Worm (Caenorhabditis elegans) whole organism, L1 larva: ENCODE measurements around the gene col-41.
A peak's percentile ranks its signal among the peaks of the same experiment; 100 is the strongest.

Source experiments
- C04F5.9 ChIP-seq: sonication (generic microtip); optimal IDR thresholded peaks from 2 replicates; lab custom pipeline; 2016; ENCODE audit warnings: missing genetic modification characterization, missing compliant biosample characterization
- C16A3.4 ChIP-seq: fragments of 150-350 bp; optimal IDR thresholded peaks from 2 replicates; lab custom pipeline; 2014; ENCODE audit warnings: missing biosample characterization, missing genetic modification characterization
- C34B4.2 ChIP-seq: sonication (generic microtip); optimal IDR thresholded peaks from 2 replicates; lab custom pipeline; 2017; ENCODE audit warnings: mild to moderate bottlenecking, missing genetic modification characterization, missing compliant biosample characterization
- aha-1 ChIP-seq: fragments of 150-350 bp; optimal IDR thresholded peaks from 2 replicates; lab custom pipeline; 2014; ENCODE audit warnings: missing biosample characterization, missing genetic modification characterization
- alr-1 ChIP-seq: fragments of 200-800 bp; sonication (Bioruptor generic); optimal IDR thresholded peaks from 2 replicates; lab custom pipeline; 2018; ENCODE audit warnings: borderline replicate concordance, mild to moderate bottlenecking, missing genetic modification characterization, missing compliant biosample characterization
- blmp-1 ChIP-seq: fragments of 150-350 bp; optimal IDR thresholded peaks from 2 replicates; lab custom pipeline; 2014; ENCODE audit warnings: missing biosample characterization, missing genetic modification characterization
- ceh-63 ChIP-seq: fragments of 200-800 bp; sonication (Bioruptor generic); optimal IDR thresholded peaks from 2 replicates; lab custom pipeline; 2018; ENCODE audit warnings: mild to moderate bottlenecking, missing genetic modification characterization, missing compliant biosample characterization
- ceh-8 ChIP-seq: fragments of 200-800 bp; sonication (Bioruptor generic); optimal IDR thresholded peaks from 2 replicates; lab custom pipeline; 2018; ENCODE audit warnings: mild to moderate bottlenecking, missing genetic modification characterization, moderate library complexity, missing compliant biosample characterization
- ceh-82 ChIP-seq, 3 experiments: fragments of 150-350 bp in 1 of 3; sonication (generic microtip) in 2 of 3; optimal IDR thresholded peaks; 2 replicates each; lab custom pipeline; 2014 to 2017; ENCODE audit warnings: missing biosample characterization in 3 of 3, missing genetic modification characterization in 3 of 3
- ceh-88 ChIP-seq: fragments of 200-800 bp; sonication (Bioruptor generic); IDR thresholded peaks from 2 replicates; pipeline ENCODE4 v1.3.6; 2022; ENCODE audit warnings: missing genetic modification characterization, missing compliant biosample characterization
- ces-1 ChIP-seq: fragments of 150-350 bp; optimal IDR thresholded peaks from 2 replicates; lab custom pipeline; 2014; ENCODE audit warnings: missing biosample characterization, missing genetic modification reagents, missing genetic modification characterization
- dsc-1 ChIP-seq: sonication (generic microtip); optimal IDR thresholded peaks from 2 replicates; lab custom pipeline; 2016; ENCODE audit warnings: mild to moderate bottlenecking, missing genetic modification characterization, missing compliant biosample characterization
- fkh-10 ChIP-seq: sonication (generic microtip); optimal IDR thresholded peaks from 2 replicates; lab custom pipeline; 2017; ENCODE audit warnings: missing biosample characterization, missing genetic modification reagents, missing genetic modification characterization
- fkh-4 ChIP-seq: sonication (generic microtip); optimal IDR thresholded peaks from 2 replicates; lab custom pipeline; 2016; ENCODE audit warnings: missing compliant biosample characterization, missing genetic modification characterization, borderline replicate concordance
- fos-1 ChIP-seq: fragments of 150-350 bp; optimal IDR thresholded peaks from 2 replicates; lab custom pipeline; 2014; ENCODE audit warnings: missing biosample characterization, missing genetic modification characterization
- hlh-17 ChIP-seq: fragments of 200-800 bp; sonication (Bioruptor generic); optimal IDR thresholded peaks from 2 replicates; lab custom pipeline; 2018; ENCODE audit warnings: missing genetic modification characterization, mild to moderate bottlenecking, missing compliant biosample characterization, moderate library complexity, borderline replicate concordance
- hlh-4 ChIP-seq: sonication (generic microtip); optimal IDR thresholded peaks from 2 replicates; lab custom pipeline; 2016; ENCODE audit warnings: mild to moderate bottlenecking, missing genetic modification characterization, missing compliant biosample characterization
- isw-1 ChIP-seq: fragments of 200-800 bp; sonication (Bioruptor generic); IDR thresholded peaks from 2 replicates; pipeline ENCODE4 v1.3.6; 2022; ENCODE audit warnings: missing genetic modification characterization, missing compliant biosample characterization
- lin-14 ChIP-seq: fragments of 200-800 bp; sonication (Bioruptor generic); optimal IDR thresholded peaks from 2 replicates; lab custom pipeline; 2018; ENCODE audit warnings: mild to moderate bottlenecking, missing genetic modification characterization, moderate library complexity, missing compliant biosample characterization
- lin-39 ChIP-seq: fragments of 150-350 bp; optimal IDR thresholded peaks from 2 replicates; lab custom pipeline; 2014; ENCODE audit warnings: missing biosample characterization, missing genetic modification reagents, missing genetic modification characterization
- lir-3 ChIP-seq: sonication (generic microtip); optimal IDR thresholded peaks from 2 replicates; lab custom pipeline; 2016; ENCODE audit warnings: mild to moderate bottlenecking, missing genetic modification characterization, moderate library complexity, missing compliant biosample characterization; ENCODE audit not compliant: poor library complexity
- lsy-2 ChIP-seq, 2 experiments: fragments of 150-350 bp; optimal IDR thresholded peaks; 2 replicates each; lab custom pipeline; 2014; ENCODE audit warnings: missing biosample characterization in 2 of 2, missing genetic modification characterization in 2 of 2
- mab-9 ChIP-seq: fragments of 200-800 bp; sonication (Bioruptor generic); IDR thresholded peaks from 2 replicates; pipeline ENCODE4 v1.3.6; 2022; ENCODE audit warnings: missing genetic modification reagents, missing genetic modification characterization, missing compliant biosample characterization
- mdl-1 ChIP-seq, 2 experiments: fragments of 150-350 bp; optimal IDR thresholded peaks; 2 replicates each; lab custom pipeline; 2014 to 2017; ENCODE audit warnings: missing biosample characterization in 2 of 2, missing genetic modification characterization in 2 of 2, inconsistent platforms in 1 of 2
- mep-1 ChIP-seq: fragments of 150-350 bp; optimal IDR thresholded peaks from 2 replicates; lab custom pipeline; 2014; ENCODE audit warnings: missing biosample characterization, missing genetic modification characterization
- nhr-12 ChIP-seq: sonication (generic microtip); optimal IDR thresholded peaks from 2 replicates; lab custom pipeline; 2017; ENCODE audit warnings: missing biosample characterization, missing genetic modification characterization
- nhr-20 ChIP-seq: sonication (generic microtip); optimal IDR thresholded peaks from 2 replicates; lab custom pipeline; 2016; ENCODE audit warnings: mild to moderate bottlenecking, missing genetic modification characterization, missing compliant biosample characterization
- nhr-71 ChIP-seq: sonication (generic microtip); optimal IDR thresholded peaks from 2 replicates; lab custom pipeline; 2016; ENCODE audit warnings: mild to moderate bottlenecking, missing genetic modification characterization, moderate library complexity, missing compliant biosample characterization
- nhr-76 ChIP-seq: sonication (generic microtip); optimal IDR thresholded peaks from 2 replicates; lab custom pipeline; 2017; ENCODE audit warnings: missing biosample characterization, missing genetic modification characterization
- nhr-77 ChIP-seq: fragments of 150-350 bp; optimal IDR thresholded peaks from 2 replicates; lab custom pipeline; 2014; ENCODE audit warnings: missing biosample characterization, missing genetic modification characterization
- nhr-90 ChIP-seq: sonication (generic microtip); optimal IDR thresholded peaks from 2 replicates; lab custom pipeline; 2016; ENCODE audit warnings: mild to moderate bottlenecking, missing genetic modification characterization, missing compliant biosample characterization; ENCODE audit not compliant: poor library complexity
- rnt-1 ChIP-seq: sonication (generic microtip); optimal IDR thresholded peaks from 2 replicates; lab custom pipeline; 2016; ENCODE audit warnings: mild to moderate bottlenecking, missing genetic modification characterization, moderate library complexity, missing compliant biosample characterization
- skn-1 ChIP-seq: fragments of 150-350 bp; optimal IDR thresholded peaks from 2 replicates; lab custom pipeline; 2014; ENCODE audit warnings: missing biosample characterization, missing genetic modification characterization
- sox-4 ChIP-seq: sonication (generic microtip); optimal IDR thresholded peaks from 2 replicates; lab custom pipeline; 2016; ENCODE audit warnings: missing genetic modification characterization, missing compliant biosample characterization
- swsn-7 ChIP-seq: sonication (generic microtip); optimal IDR thresholded peaks from 2 replicates; lab custom pipeline; 2016; ENCODE audit warnings: missing genetic modification characterization, missing compliant biosample characterization
- tbx-2 ChIP-seq: sonication (generic microtip); optimal IDR thresholded peaks from 2 replicates; lab custom pipeline; 2016; ENCODE audit warnings: missing genetic modification characterization, missing compliant biosample characterization
- unc-130 ChIP-seq: fragments of 150-350 bp; optimal IDR thresholded peaks from 2 replicates; lab custom pipeline; 2017; ENCODE audit warnings: missing biosample characterization, missing genetic modification characterization, inconsistent platforms
- unc-86 ChIP-seq: sonication (generic microtip); optimal IDR thresholded peaks from 2 replicates; lab custom pipeline; 2016; ENCODE audit warnings: missing genetic modification characterization, missing compliant biosample characterization
- unc-98 ChIP-seq: fragments of 200-800 bp; sonication (Bioruptor generic); IDR thresholded peaks from 2 replicates; pipeline ENCODE4 v1.3.6; 2022; ENCODE audit warnings: missing genetic modification characterization, missing compliant biosample characterization
- xbp-1 ChIP-seq: sonication (generic microtip); optimal IDR thresholded peaks from 2 replicates; lab custom pipeline; 2016; ENCODE audit warnings: missing genetic modification characterization, missing compliant biosample characterization
- ztf-4 ChIP-seq: fragments of 150-350 bp; optimal IDR thresholded peaks from 2 replicates; lab custom pipeline; 2014; ENCODE audit warnings: missing biosample characterization, missing genetic modification characterization

col-41 gene

ce11 chrX:15176431-15176911 is at the start of gene col-41:
Gene col-41, minus strand, starts transcription at chrX:15176481.
- TF ChIP-seq aha-1 (no peak), sox-4 (no peak), blmp-1 (tag; lab: Kevin White, UChicago) (peak; percentile 77), hlh-4 (tag; lab: Kevin White, UChicago) (no peak), C16A3.4 (tag; lab: Kevin White, UChicago) (no peak)
- TF ChIP-seq, all 84 proteins: peak for 1

DNA sequence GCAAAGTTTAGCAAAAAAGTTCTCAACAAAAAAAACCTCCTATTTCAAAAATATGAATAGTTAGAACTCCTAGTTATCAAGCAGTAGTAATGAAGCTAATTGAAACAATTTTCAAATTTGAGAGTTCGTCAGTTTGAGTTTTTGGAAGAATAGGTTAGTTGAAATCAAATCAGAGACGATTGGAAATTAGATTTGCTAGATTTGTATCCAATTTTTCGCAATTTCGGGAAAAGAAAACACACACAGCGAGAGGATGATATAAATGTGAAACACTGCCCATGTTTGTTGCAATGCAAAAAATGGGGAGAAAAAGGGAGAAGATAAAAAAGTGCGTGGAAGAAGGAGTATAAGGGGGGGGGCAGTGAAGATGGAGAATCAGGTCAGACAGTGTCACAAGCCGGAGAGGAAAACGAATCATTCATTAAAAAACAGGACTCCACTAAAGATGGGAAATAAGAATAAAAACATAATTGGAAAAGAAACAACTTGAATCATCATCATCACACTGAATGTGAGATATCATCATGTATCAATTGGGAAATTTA is 49.0 kb upstream of the col-41 start:
- no peak for TF ChIP-seq nhr-90 (tag; lab: Kevin White, UChicago)
- peak; percentile 10 for TF ChIP-seq tbx-2
- TF ChIP-seq blmp-1 (tag; lab: Kevin White, UChicago), result peak; percentile 86
- peak; percentile 7 for TF ChIP-seq nhr-71 (tag; lab: Kevin White, UChicago)
- peak; percentile 65 for TF ChIP-seq lin-14 (GFP tag; lab: Kevin White, UChicago)
- no peak for TF ChIP-seq unc-86 (tag; lab: Kevin White, UChicago)
- TF ChIP-seq lsy-2 (tag; optimal IDR thresholded peaks at IDR 0.05; lab: Kevin White, UChicago), result peak in 1 of 2 experiments; percentile 1

ce11 chrX:15224128-15224527 is 47.8 kb upstream of the col-41 start:
- TF ChIP-seq ceh-82 (tag; optimal IDR thresholded peaks at IDR 0.05; lab: Kevin White, UChicago), result no peak
- TF ChIP-seq unc-98, result no peak
- TF ChIP-seq lir-3 (tag; lab: Kevin White, UChicago), result no peak
- peak; percentile 28 for TF ChIP-seq lin-14 (GFP tag; lab: Kevin White, UChicago)
- TF ChIP-seq alr-1 (tag; lab: Kevin White, UChicago), result no peak
- no peak for TF ChIP-seq blmp-1 (tag; lab: Kevin White, UChicago)
- no peak for TF ChIP-seq lin-39 (tag; lab: Kevin White, UChicago)
- TF ChIP-seq dsc-1, result peak; percentile 96
- no peak for TF ChIP-seq ztf-4
- no peak for TF ChIP-seq mab-9 (GFP tag; lab: Robert Waterston, UW)
- no peak for TF ChIP-seq fos-1
- no peak for TF ChIP-seq ceh-88 (GFP tag; lab: Robert Waterston, UW)
- TF ChIP-seq ceh-63 (GFP tag; lab: Kevin White, UChicago), result no peak
- TF ChIP-seq nhr-20 (tag; lab: Kevin White, UChicago), result no peak
- TF ChIP-seq mep-1 (tag; lab: Kevin White, UChicago), result no peak
- no peak for TF ChIP-seq fkh-10 (GFP tag; lab: Kevin White, UChicago)
- no peak for TF ChIP-seq ceh-8 (GFP tag; lab: Kevin White, UChicago)
- no peak for TF ChIP-seq xbp-1
- TF ChIP-seq hlh-17 (GFP tag; lab: Kevin White, UChicago), result no peak
- TF ChIP-seq C34B4.2 (tag; lab: Kevin White, UChicago), result no peak
- TF ChIP-seq isw-1 (GFP tag; lab: Robert Waterston, UW), result no peak
- no peak for TF ChIP-seq nhr-77
- no peak for TF ChIP-seq swsn-7
- TF ChIP-seq skn-1 (tag; lab: Kevin White, UChicago), result peak; percentile 2
- peak; percentile 56 for TF ChIP-seq rnt-1
- TF ChIP-seq nhr-76 (tag; lab: Kevin White, UChicago), result no peak
- no peak for TF ChIP-seq nhr-12 (tag; lab: Kevin White, UChicago)
- peak; percentile 88 for TF ChIP-seq fkh-4 (tag; lab: Kevin White, UChicago)
- no peak for TF ChIP-seq C04F5.9
- TF ChIP-seq ces-1 (GFP tag; lab: Kevin White, UChicago), result no peak
- no peak for TF ChIP-seq hlh-4 (tag; lab: Kevin White, UChicago)
- TF ChIP-seq mdl-1 (tag; optimal IDR thresholded peaks at IDR 0.05; lab: Kevin White, UChicago), result no peak
- peak; percentile 21 for TF ChIP-seq unc-130 (tag; lab: Kevin White, UChicago)
- TF ChIP-seq, all 84 proteins: peak for 6
